Worm (Caenorhabditis elegans): Measurements from ENCODE around the gene prk-2.
"Not testable (repeated sequence)": the region's sequence is repeated elsewhere in the genome, so short reads cannot be mapped to it uniquely, and the experiment has no call there.

ce11 chrIII:3362220-3362734, 7.7 kb downstream of the prk-2 start:
- TF ChIP-seq ceh-44 (GFP tag; IDR thresholded peaks at IDR 0.05); pqm-1 (tag; optimal IDR thresholded peaks at IDR 0.05); spr-1 (tag; optimal IDR thresholded peaks at IDR 0.05); unc-62 (GFP tag; optimal IDR thresholded peaks at IDR 0.05 in 1 of 2); unc-62 (tag; optimal IDR thresholded peaks at IDR 0.05); daf-19 (GFP tag; conservative IDR thresholded peaks at IDR 0.05); ces-1 (GFP tag; optimal IDR thresholded peaks at IDR 0.05); lin-29 (GFP tag; IDR thresholded peaks at IDR 0.05); lsy-2 (tag; optimal IDR thresholded peaks at IDR 0.05); zfp-3 (GFP tag; conservative IDR thresholded peaks at IDR 0.05): not testable (repeated sequence)
